Fruit fly (Drosophila melanogaster) whole organism, larva: Measurements from ENCODE around the gene CG5783.

Experiments used
- noc ChIP-seq: fragments of 200-800 bp; sonication (Bioruptor generic); optimal IDR thresholded peaks from 3 replicates; lab custom pipeline; 2019; ENCODE audit warnings: missing biosample characterization, mild to moderate bottlenecking, missing genetic modification characterization, moderate library complexity

Gene CG5783

DNA sequence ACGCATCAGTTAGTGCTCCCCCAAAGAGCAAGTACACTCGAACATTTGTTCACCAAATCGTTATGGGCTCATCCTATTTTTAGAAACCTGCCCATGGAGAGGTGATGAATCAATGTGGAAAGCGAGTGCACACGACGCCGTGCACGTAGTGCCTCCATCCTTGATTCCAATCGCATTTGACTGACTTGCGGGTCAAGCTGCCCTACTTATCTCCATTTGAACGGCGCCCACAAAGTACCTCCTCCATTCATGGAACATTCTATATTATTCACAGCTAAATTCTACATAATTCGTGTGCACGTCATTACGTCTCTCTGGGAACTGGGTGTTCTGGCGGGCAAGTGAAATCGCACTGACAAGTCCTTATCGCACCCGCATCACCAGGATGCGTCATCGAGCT is 12.7 kb upstream of the CG5783 start:
- TF ChIP-seq noc (tag; lab: Kevin White, UChicago): no peak

DNA sequence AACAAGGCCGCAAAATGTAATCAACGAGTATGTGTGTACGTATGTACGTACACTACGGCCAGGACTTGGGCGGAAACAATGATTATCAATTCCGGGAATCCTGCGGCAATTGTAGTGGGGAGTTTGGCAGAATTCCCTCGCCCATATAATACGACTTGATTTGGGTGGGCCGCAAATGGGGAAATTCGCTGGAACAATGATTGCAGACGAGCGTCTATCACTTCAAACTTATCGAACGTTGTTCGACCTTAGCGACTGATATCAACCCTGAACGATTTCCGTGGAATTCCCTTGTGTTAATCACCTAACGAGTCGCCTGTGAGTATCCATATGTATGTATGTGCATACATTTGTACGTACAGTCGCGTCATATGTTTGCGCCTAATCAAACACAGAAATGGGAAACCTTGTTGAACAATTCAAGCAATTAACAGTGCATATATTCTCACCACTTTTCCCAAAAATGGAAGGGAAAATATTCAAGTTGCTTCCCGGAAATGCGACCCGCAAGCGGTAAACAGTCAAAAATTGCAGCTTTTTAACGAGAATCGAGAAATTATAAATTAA is 11.5 kb upstream of the CG5783 start:
- TF ChIP-seq noc (tag; lab: Kevin White, UChicago): no peak

DNA sequence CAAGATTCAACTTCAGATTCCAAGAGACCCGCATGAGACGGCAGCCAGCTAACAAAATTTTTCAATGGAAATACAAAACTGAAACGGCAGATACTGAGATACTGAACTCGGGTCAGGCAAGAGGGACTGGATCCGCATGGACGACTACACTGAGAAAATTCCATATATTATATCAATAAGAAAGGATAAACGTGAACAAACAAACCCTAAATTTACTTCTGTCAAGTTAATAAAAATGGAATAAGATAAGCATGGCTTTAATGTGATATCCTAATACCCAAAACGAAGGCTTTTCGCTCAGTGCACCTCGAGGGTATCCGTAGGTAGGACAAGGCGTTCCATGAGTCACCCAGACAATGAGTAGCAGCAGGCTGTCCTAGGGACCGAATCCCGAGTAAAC is 10.6 kb upstream of the CG5783 start:
- peak; percentile 70 for TF ChIP-seq noc (tag; lab: Kevin White, UChicago)

DNA sequence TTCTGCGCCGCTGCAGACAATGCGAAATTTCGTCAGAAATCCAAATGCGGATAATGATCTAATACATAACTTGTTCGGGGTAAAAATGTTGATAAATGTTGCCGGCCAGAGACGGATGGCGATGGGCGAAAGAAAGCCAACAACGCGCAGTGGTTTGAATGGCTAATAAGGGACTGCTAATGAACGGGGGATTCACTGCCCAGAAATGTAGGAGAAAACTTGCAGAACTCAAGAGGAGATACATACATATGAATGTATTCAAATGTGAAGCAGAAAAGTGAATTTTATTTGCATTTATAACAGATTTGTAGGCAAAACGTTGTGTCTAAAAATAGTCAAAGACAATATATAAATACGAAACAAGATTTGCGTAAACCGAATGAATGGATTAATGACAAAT is 10.0 kb upstream of the CG5783 start:
- TF ChIP-seq noc (tag; lab: Kevin White, UChicago): no peak

DNA sequence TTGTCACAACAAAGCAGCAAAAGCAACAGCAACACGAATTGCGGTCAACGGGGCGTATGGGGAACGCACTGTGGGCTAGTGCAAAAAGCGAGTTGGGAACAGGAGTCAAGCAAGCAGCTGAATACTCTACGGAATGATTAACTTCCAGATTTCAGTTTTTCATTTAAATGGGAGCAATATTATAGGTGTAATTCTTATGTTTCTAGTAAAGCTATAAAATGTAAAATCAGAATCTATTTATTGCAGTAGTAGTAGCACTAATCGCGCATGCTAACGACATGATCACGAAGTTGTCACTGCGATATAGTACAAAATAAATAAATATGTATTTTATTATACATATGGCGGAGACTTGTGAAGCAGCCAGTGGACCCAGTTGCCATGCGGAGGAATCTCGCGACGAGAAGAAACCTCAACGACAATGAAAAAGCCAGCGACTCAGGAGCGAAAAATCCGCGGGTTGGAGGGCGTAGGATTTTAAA is 9.2 kb upstream of the CG5783 start:
- TF ChIP-seq noc (tag; lab: Kevin White, UChicago): peak; percentile 26

DNA sequence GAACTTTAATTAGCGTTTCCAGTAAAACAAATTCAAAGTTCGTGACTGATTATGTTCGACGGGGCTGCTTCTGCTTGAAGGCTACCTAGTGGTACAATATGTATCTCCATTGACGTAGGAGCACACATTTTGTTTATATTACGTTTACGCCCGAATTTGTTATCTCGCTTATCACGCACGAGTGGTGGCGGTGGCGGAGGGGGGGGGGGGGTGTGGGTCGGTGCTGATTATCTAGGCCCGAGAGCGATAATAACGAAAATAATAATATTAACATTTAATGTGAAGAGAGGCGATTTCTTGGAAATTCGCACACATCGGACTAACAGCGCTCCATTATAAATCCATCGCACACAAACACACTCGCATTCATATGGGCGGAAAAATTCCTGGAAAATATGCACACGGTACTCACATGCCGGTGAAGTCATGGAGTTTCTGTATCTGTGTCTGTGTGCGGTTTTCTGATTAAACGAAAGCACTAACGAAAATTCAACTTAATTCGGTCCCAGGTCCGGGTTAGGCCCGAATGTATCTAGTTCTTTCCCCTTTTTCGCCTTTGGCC is 8.3 kb upstream of the CG5783 start:
- peak; percentile 46 for TF ChIP-seq noc (tag; lab: Kevin White, UChicago)

DNA sequence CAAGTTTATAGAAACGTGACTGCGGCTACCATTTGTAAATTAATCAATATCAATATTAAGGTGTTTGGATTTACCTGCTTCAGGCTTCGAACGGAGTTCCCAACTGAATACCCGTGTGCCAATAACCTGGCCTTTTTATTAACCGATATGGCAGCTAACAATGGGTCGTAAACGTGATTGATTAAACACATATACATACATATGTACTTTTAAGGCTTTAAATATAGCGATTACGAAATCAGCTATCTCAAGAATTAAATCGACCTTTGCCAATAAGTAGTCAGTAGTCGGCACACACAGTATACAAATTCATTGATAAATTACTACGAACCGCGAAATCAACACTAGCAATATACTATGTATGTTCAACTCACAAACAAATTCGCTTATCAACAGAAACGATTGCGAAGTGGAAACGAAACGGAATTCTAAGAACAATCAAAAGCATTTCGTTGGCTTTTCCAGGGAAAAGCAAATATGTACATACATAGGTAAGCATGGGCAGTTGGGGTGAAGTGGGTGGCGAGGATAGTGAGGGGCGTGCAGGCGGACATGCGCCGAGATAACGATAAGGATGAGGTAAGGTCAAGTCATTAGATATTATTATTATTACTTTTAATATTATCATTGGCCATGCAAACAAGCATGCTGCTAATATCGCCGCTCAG is 7.2 kb upstream of the CG5783 start:
- peak; percentile 72 for TF ChIP-seq noc (tag; lab: Kevin White, UChicago)

DNA sequence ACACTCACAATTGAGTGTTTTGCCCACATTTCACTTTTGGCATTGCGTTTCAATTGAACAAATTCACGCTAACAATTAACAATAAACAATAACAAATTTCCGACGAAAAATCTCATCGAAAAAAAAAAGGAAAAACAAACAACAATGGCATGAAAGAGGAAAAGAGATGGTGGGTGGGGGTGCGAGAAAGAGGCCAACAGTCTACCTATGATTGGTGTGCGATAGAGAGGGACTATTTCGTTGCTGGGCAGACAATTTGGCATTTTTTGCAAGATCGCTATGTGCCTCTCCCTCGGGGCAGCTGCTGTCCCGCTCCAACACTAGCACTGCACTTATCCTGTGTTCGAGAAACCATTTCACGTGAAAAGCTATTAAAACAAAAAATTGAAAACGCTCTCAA is 5.9 kb upstream of the CG5783 start:
- no peak for TF ChIP-seq noc (tag; lab: Kevin White, UChicago)

DNA sequence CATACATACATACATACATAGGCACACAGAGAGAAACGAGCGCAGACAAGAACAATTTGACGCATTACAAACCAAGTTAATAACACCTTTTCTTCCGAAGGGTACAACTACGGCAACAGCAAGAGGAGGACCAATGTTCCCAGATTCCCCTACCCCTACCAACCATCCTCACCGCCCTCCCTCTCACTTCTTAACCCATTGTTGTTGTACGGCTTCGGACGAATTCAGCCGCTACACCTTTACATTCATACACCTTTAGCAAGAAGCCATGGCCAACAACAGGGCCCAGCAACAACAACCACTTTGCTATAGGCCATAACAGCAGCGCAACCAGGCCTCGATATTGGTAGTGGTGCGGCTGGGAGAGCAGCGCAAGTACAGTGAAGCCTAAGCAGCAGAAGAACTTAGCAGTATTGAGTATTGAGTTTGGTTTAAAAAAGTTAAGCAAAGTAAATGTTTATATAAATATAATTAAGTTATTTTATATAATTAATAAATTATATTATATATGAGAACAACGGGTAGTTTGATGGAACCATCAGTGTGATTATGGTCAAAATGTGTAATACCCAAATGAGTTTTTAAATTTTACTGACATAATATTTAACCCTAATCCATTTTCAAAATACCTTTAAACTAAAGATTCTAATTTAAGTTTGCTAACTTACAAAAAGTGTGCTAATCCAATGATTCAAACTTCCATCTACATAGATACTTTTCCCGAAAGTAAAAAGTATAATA is 5.3 kb upstream of the CG5783 start:
- no peak for TF ChIP-seq noc (tag; lab: Kevin White, UChicago)

DNA sequence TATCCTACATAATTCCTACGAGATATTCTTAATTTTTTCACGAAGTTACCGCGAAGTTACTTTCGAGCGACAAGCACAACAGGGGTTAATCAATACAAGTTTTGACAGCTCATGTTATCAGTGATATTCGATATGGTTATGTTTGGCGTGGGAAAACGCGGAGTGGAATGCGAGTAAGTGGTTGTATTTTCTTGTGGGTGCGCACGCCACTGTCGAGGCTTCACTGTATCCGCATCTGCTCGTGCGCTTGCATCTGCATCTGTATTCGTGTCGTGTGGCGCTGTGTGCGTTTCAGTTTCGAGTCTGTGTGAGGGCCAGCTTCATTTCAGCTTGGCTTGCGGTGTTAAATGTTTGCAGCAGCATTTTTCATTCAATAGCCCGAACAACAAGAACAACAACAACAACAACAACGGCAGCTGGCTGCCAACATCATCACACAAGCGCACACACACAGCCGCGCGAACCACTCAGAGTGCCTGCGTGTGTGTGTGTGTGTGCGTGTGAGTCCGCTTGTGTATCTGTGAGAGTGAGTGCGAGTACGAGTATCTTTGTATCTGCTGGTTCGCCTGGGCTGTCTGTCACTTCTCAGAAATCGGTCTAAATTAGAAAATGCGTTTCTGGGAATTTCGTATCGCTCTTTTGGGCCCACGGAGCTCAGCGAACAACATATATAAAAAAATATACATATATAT is 4.6 kb upstream of the CG5783 start:
- no peak for TF ChIP-seq noc (tag; lab: Kevin White, UChicago)

DNA sequence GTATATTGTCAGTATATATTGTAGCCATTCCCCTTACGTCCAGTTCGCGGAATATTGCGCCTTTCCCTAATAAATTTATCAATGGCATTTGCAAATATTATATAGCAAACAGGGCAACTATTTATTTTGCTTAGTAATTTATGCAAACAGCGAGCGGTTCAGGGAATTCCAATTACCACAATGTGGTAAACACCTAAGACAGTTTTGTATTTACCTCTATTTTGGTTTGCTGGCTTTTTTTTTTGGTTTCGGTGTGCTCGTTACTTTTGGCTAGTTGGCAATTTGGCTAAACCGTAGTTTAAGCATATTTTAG is 4.1 kb upstream of the CG5783 start:
- no peak for TF ChIP-seq noc (tag; lab: Kevin White, UChicago)

DNA sequence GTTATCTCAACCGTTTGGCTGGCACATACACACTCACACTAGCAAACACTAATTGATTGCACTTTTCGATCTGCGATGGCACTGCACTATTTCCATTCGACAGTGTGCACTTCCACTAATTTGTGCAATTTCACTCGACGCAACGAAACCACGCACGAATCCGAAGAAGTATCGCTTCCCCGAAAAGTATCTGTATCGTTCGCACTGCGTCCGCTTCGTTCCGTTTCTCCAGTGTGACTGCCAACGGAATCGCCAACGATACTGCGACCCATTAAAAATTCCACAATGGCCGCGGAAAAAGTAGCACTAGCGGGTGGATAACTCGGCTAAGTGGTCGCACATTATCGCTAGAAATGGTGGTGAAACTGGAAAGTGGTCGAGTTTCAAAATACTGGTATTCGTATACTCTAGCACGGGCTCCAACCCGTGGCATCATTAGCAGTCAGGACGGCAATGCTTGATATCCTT is 3.6 kb upstream of the CG5783 start, which contains the start of gene Socs36E:
Gene Socs36E (minus strand): TSS at position 246 of the 468 bp plus-strand sequence.
- TF ChIP-seq noc (tag; lab: Kevin White, UChicago): no peak

DNA sequence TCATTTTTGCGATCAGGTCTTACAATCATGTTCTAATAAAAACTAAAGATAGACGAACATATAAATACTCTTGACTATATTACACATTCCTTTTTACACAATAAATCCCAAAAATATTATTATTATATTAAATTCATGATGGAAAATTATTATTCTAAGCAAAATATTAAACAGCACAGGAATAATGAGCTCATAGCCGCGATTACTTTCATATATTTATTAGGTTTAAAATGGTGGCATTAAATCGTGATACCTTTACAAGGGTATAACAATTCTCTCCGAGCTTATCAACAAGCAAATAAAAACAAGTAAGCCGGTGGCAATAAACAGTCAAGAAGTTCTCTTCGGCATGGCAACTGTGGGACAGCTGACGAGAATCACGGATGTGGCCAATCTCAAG is 2.8 kb upstream of the CG5783 start, which contains the start of gene CG17681:
Gene CG17681 (plus strand): TSS at position 56 of the 400 bp plus-strand sequence.
- TF ChIP-seq noc (tag; lab: Kevin White, UChicago): peak; percentile 52

DNA sequence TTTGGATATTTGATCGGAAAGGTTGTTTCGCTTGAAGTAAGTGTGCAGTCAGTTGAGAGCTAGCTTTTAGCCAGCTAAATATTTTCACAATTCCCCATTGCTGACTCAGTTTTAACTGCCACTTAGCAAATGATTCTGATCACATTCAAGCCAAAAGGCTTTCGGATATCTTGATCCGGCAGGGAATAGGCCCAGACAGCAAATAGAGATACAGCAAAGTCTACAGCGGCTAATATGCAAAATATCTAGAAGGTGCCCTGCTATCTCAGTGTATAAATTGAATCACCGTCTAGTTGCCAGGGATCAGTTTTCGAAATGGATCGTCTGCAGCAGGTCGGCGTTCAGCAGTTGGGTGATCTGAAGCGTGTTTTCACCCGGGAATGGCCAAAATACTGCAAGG is 1.3 kb upstream of the CG5783 start, which contains the start of gene CG15155:
Gene CG15155 (plus strand): TSS at position 301 of the 400 bp plus-strand sequence.
- TF ChIP-seq noc (tag; lab: Kevin White, UChicago): no peak

DNA sequence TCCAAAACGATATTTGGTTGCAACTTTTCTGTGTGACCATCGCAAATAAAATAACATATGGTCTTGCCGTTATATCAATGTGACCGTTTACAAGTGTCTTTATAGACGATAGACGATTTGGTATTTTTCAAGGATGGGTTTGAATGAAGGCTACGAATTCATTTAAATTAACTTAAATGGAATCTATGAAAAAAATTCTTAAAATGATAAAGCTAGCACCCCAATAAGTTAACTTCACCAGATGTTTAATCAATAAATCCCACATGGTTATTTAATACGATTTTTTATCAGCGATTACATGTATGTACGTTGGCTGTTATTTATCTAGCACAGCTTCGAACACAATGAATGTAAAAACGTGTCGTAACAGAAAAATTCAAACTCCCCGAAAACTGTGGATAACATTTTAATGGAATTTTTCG is 2.8 kb downstream of the CG5783 start:
- no peak for TF ChIP-seq noc (tag; lab: Kevin White, UChicago)
